Fruit fly (Drosophila melanogaster) whole organism, wandering third instar larva: ENCODE measurements around the gene APC4.

Experiments used
- Abd-B ChIP-seq: fragments of >200 bp; optimal IDR thresholded peaks from 2 replicates; lab custom pipeline; 2017; ENCODE audit warnings: missing biosample characterization, missing genetic modification characterization
- CG32264 ChIP-seq: fragments of 200-800 bp; sonication (Bioruptor generic); optimal IDR thresholded peaks from 2 replicates; lab custom pipeline; 2016; ENCODE audit warnings: missing biosample characterization, missing genetic modification characterization
- CG9705 ChIP-seq: fragments of 200-800 bp; sonication (Bioruptor generic); optimal IDR thresholded peaks from 2 replicates; lab custom pipeline; 2018; ENCODE audit warnings: missing biosample characterization, mild to moderate bottlenecking, missing genetic modification characterization
- CrebA ChIP-seq: fragments of 200-800 bp; sonication (Bioruptor generic); optimal IDR thresholded peaks from 2 replicates; lab custom pipeline; 2016; ENCODE audit warnings: missing biosample characterization, mild to moderate bottlenecking, missing genetic modification characterization, borderline replicate concordance
- Dfd ChIP-seq: fragments of >200 bp; optimal IDR thresholded peaks from 2 replicates; lab custom pipeline; 2017; ENCODE audit warnings: missing biosample characterization, missing genetic modification characterization
- Dif ChIP-seq: fragments of 200-275, 200-300 bp; sonication (Bioruptor generic); optimal IDR thresholded peaks from 2 replicates; lab custom pipeline; 2018; ENCODE audit warnings: missing biosample characterization, missing genetic modification characterization; ENCODE audit not compliant: partially characterized antibody
- GATAd ChIP-seq: sonication (Bioruptor generic); optimal IDR thresholded peaks from 2 replicates; lab custom pipeline; 2016; ENCODE audit warnings: missing biosample characterization, missing genetic modification characterization
- HLH106 ChIP-seq: fragments of 200-800 bp; optimal IDR thresholded peaks from 3 replicates; lab custom pipeline; 2019; ENCODE audit warnings: missing biosample characterization, mild to moderate bottlenecking, missing genetic modification characterization, moderate library complexity
- Hnf4 ChIP-seq: fragments of 200-800 bp; sonication (Bioruptor generic); optimal IDR thresholded peaks from 2 replicates; lab custom pipeline; 2016; ENCODE audit warnings: missing biosample characterization, mild to moderate bottlenecking, missing genetic modification characterization
- Hr78 ChIP-seq: fragments of >200 bp; optimal IDR thresholded peaks from 2 replicates; lab custom pipeline; 2017; ENCODE audit warnings: missing biosample characterization, missing genetic modification characterization
- Hr83 ChIP-seq: fragments of 200-300 bp; sonication (Bioruptor generic); optimal IDR thresholded peaks from 2 replicates; lab custom pipeline; 2016; ENCODE audit warnings: missing biosample characterization, mild to moderate bottlenecking, missing genetic modification characterization, moderate library complexity; ENCODE audit not compliant: poor library complexity, severe bottlenecking
- Jra ChIP-seq: sonication (Bioruptor generic); optimal IDR thresholded peaks from 2 replicates; lab custom pipeline; 2016; ENCODE audit warnings: missing biosample characterization, missing genetic modification characterization
- Mio ChIP-seq: sonication (Bioruptor generic); optimal IDR thresholded peaks from 2 replicates; lab custom pipeline; 2016; ENCODE audit warnings: missing biosample characterization, missing genetic modification characterization
- Myc ChIP-seq: fragments of >200 bp; optimal IDR thresholded peaks from 2 replicates; lab custom pipeline; 2017
- N ChIP-seq: fragments of >200 bp; optimal IDR thresholded peaks from 2 replicates; lab custom pipeline; 2018; ENCODE audit warnings: missing biosample characterization, missing external identifiers, missing genetic modification characterization
- OdsH ChIP-seq: fragments of 200-800 bp; sonication (Bioruptor generic); optimal IDR thresholded peaks from 2 replicates; lab custom pipeline; 2016; ENCODE audit warnings: missing biosample characterization, mild to moderate bottlenecking, missing genetic modification characterization
- Rel ChIP-seq, 2 experiments: fragments of 200-800 bp; sonication (Bioruptor generic) in 1 of 2; optimal IDR thresholded peaks; 2 replicates in 1 of 2; 3 replicates in 1 of 2; lab custom pipeline; 2016 to 2019; ENCODE audit warnings: mild to moderate bottlenecking in 2 of 2, missing biosample characterization in 2 of 2, missing genetic modification characterization in 2 of 2, moderate library complexity in 1 of 2
- Sp1 ChIP-seq: fragments of 200-800 bp; sonication (Bioruptor generic); optimal IDR thresholded peaks from 3 replicates; lab custom pipeline; 2019; ENCODE audit warnings: missing biosample characterization, mild to moderate bottlenecking, missing genetic modification characterization, moderate library complexity
- Vsx2 ChIP-seq: fragments of 200-300, 225-300 bp; sonication (Bioruptor generic); optimal IDR thresholded peaks from 2 replicates; lab custom pipeline; 2018; ENCODE audit warnings: missing biosample characterization, missing genetic modification characterization; ENCODE audit not compliant: partially characterized antibody
- br ChIP-seq: fragments of 200-800 bp; sonication (Bioruptor generic); optimal IDR thresholded peaks from 2 replicates; lab custom pipeline; 2016; ENCODE audit warnings: missing biosample characterization, missing genetic modification characterization
- brk ChIP-seq: fragments of 200-800 bp; sonication (Bioruptor generic); optimal IDR thresholded peaks from 2 replicates; lab custom pipeline; 2016; ENCODE audit warnings: missing biosample characterization, mild to moderate bottlenecking, missing genetic modification characterization
- dl ChIP-seq, 2 experiments: fragments of 175-275, 200-275 bp in 1 of 2; fragments of 200-275 bp in 1 of 2; sonication (Bioruptor generic); optimal IDR thresholded peaks; lab custom pipeline; 2018; ENCODE audit warnings: mild to moderate bottlenecking in 2 of 2, missing biosample characterization in 2 of 2, missing genetic modification characterization in 2 of 2, moderate library complexity in 2 of 2; ENCODE audit not compliant: partially characterized antibody in 2 of 2, insufficient read depth in 1 of 2
- dmrt93B ChIP-seq: fragments of 200-800 bp; sonication (Bioruptor generic); optimal IDR thresholded peaks from 2 replicates; lab custom pipeline; 2018; ENCODE audit warnings: missing biosample characterization, mild to moderate bottlenecking, missing genetic modification characterization
- dsf ChIP-seq: sonication (Bioruptor generic); optimal IDR thresholded peaks from 2 replicates; lab custom pipeline; 2016; ENCODE audit warnings: missing biosample characterization, missing genetic modification characterization, borderline replicate concordance
- ey ChIP-seq: fragments of 200-800 bp; sonication (Bioruptor generic); optimal IDR thresholded peaks from 2 replicates; lab custom pipeline; 2016; ENCODE audit warnings: missing biosample characterization, missing genetic modification characterization
- foxo ChIP-seq, 2 experiments: fragments of 200-800 bp; sonication (Bioruptor generic); optimal IDR thresholded peaks; 2 replicates in 1 of 2; 3 replicates in 1 of 2; lab custom pipeline; 2016 to 2017; ENCODE audit warnings: missing biosample characterization in 2 of 2, missing genetic modification characterization in 2 of 2
- fru ChIP-seq: fragments of 200-800 bp; sonication (Bioruptor generic); optimal IDR thresholded peaks from 3 replicates; lab custom pipeline; 2016; ENCODE audit warnings: missing biosample characterization, mild to moderate bottlenecking, missing genetic modification characterization
- h ChIP-seq: fragments of 200-800 bp; sonication (Bioruptor generic); optimal IDR thresholded peaks from 3 replicates; lab custom pipeline; 2016; ENCODE audit warnings: missing biosample characterization, mild to moderate bottlenecking, missing genetic modification characterization
- jim ChIP-seq: fragments of 175-275, 200-325 bp; sonication (Bioruptor generic); optimal IDR thresholded peaks from 2 replicates; lab custom pipeline; 2016; ENCODE audit warnings: missing biosample characterization, mild to moderate bottlenecking, missing genetic modification characterization
- lola ChIP-seq: fragments of >200 bp; optimal IDR thresholded peaks from 2 replicates; lab custom pipeline; 2017; ENCODE audit warnings: missing biosample characterization, missing genetic modification characterization
- pan ChIP-seq: fragments of >200 bp; optimal IDR thresholded peaks from 2 replicates; lab custom pipeline; 2017
- psq ChIP-seq: fragments of 200-800 bp; sonication (Bioruptor generic); optimal IDR thresholded peaks from 3 replicates; lab custom pipeline; 2017; ENCODE audit warnings: missing biosample characterization, mild to moderate bottlenecking, missing genetic modification characterization, moderate library complexity
- rgr ChIP-seq: fragments of 200-800 bp; sonication (Bioruptor generic); optimal IDR thresholded peaks from 3 replicates; lab custom pipeline; 2016; ENCODE audit warnings: missing biosample characterization, mild to moderate bottlenecking, missing genetic modification characterization
- sage ChIP-seq: fragments of 200-800 bp; sonication (Bioruptor generic); optimal IDR thresholded peaks from 2 replicates; lab custom pipeline; 2016; ENCODE audit warnings: missing biosample characterization, mild to moderate bottlenecking, missing genetic modification characterization
- sv ChIP-seq: fragments of 200-800 bp; sonication (Bioruptor generic); optimal IDR thresholded peaks from 3 replicates; lab custom pipeline; 2016; ENCODE audit warnings: missing biosample characterization, missing genetic modification characterization
- tai ChIP-seq: sonication (Bioruptor generic); optimal IDR thresholded peaks from 2 replicates; lab custom pipeline; 2016; ENCODE audit warnings: missing biosample characterization, missing genetic modification characterization
- usp ChIP-seq: fragments of >200 bp; optimal IDR thresholded peaks from 2 replicates; lab custom pipeline; 2017; ENCODE audit warnings: missing biosample characterization, missing genetic modification characterization
- woc ChIP-seq: sonication (Bioruptor generic); optimal IDR thresholded peaks from 2 replicates; lab custom pipeline; 2016; ENCODE audit warnings: missing biosample characterization, mild to moderate bottlenecking, missing genetic modification characterization

APC4 gene

DNA sequence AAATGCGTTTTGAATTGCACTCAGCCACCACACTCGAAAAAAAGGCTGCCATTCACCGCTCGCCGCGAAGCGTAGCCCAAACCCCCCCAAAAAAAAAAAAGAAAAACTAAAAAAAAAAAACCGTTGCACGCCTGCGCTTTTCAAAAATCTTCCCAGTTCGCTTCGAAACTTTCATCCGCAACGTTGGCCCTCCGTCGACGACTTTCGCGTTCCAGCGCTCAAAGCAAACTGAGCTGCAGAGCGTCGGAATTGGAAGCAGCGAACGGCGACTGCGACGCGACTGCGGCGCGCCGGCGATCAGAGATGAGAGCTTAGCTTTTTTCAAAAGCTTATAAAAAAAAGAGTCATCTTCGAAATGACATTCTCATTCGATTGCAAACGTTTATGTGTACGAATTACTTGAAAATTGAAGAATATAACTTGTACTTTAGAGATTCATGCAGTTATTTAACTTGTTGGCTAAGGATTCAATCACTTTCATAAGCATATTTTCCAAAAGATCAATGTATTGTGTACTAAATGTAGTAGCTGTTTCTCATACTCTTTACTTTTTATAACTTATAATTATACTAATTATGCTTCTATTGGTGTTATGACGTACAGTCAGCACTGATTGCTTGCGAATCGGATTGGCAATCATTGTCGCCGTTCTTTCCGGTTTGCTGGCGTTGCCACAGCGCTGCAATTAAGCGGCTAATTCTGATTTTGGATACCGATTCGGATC lies 14.8 kb upstream of the APC4 start, which contains the start of gene CG15365:
CG15365 (minus strand) TSS at position 230 of the 724 bp plus-strand sequence.
- TF ChIP-seq N (no peak), h (GFP tag; lab: Kevin White, UChicago) (peak; percentile 44), brk (GFP tag; lab: Kevin White, UChicago) (no peak), Dif (GFP tag; lab: Kevin White, UChicago) (no peak), CG9705 (GFP tag; lab: Kevin White, UChicago) (no peak), tai (no peak), CG32264 (no peak), dl (GFP tag; optimal IDR thresholded peaks at IDR 0.05; lab: Kevin White, UChicago; ENCODE audit: insufficient read depth in 1 of 2, partially characterized antibody in 2 of 2) (no peak), jim (no peak), GATAd (GFP tag; lab: Kevin White, UChicago) (no peak), OdsH (GFP tag; lab: Kevin White, UChicago) (no peak), br (GFP tag; lab: Kevin White, UChicago) (no peak), dmrt93B (peak; percentile 39), Jra (GFP tag; lab: Kevin White, UChicago) (no peak), sv (GFP tag; lab: Kevin White, UChicago) (no peak), Dfd (GFP tag; lab: Kevin White, UChicago) (no peak), rgr (GFP tag; lab: Kevin White, UChicago) (peak; percentile 48), ey (GFP tag; lab: Kevin White, UChicago) (no peak), usp (no peak), psq (GFP tag; lab: Kevin White, UChicago) (no peak), lola (no peak), pan (no peak), Myc (lab: Kevin White, UChicago) (peak; percentile 88), dsf (GFP tag; lab: Kevin White, UChicago) (no peak), Rel (GFP tag; optimal IDR thresholded peaks at IDR 0.05; lab: Kevin White, UChicago) (no peak), Rel (tag; optimal IDR thresholded peaks at IDR 0.05; lab: Kevin White, UChicago) (no peak), Abd-B (GFP tag; lab: Kevin White, UChicago) (no peak), HLH106 (tag; lab: Kevin White, UChicago) (peak; percentile 60), Hr83 (GFP tag; lab: Kevin White, UChicago) (no peak), sage (no peak), CrebA (GFP tag; lab: Kevin White, UChicago) (no peak), Hnf4 (GFP tag; lab: Kevin White, UChicago) (no peak), Sp1 (GFP tag; lab: Kevin White, UChicago) (peak; percentile 49), Hr78 (GFP tag; lab: Kevin White, UChicago) (no peak), Vsx2 (GFP tag; lab: Kevin White, UChicago) (no peak), foxo (GFP tag; optimal IDR thresholded peaks at IDR 0.05; lab: Kevin White, UChicago) (peak in 1 of 2 experiments; percentile 43), Mio (no peak), fru (GFP tag; lab: Kevin White, UChicago) (peak; percentile 19), woc (GFP tag; lab: Kevin White, UChicago) (peak; percentile 48)

DNA sequence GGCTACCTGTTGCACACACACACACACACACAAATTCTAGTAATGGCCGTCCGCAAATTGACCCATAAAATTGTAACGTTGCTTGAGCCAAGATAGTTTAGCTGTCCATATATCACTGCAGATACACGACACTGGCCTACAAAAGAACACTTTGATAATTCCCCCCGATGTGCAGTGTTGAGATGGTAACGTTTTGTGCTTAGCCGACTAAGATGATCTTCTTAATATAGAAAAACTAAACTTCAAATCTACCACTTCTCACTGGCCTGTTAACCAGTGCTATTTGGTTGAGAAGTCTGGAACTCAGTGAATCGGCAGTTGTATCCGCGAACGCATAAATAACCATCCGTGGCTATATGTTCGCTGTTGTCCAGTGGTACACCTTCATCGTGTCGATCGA lies 13.9 kb upstream of the APC4 start:
- TF ChIP-seq Dfd (GFP tag; lab: Kevin White, UChicago) (peak; percentile 26), tai (no peak), ey (GFP tag; lab: Kevin White, UChicago) (peak; percentile 9)
